Worm (Caenorhabditis elegans): ENCODE measurements around the gene cyp-34A2.
A peak's percentile ranks its signal among the peaks of the same experiment; 100 is the strongest.

The cyp-34A2 gene

ce11 chrV:15290995-15291394 is at the start of gene cyp-34A2:
Gene cyp-34A2 (minus strand): TSS chrV:15291095.
- no peak for TF ChIP-seq aly-2 (tag; optimal IDR thresholded peaks at IDR 0.05)
- no peak for TF ChIP-seq nhr-10 (tag; optimal IDR thresholded peaks at IDR 0.05)
- no peak for TF ChIP-seq crh-2 (tag; optimal IDR thresholded peaks at IDR 0.05)
- TF ChIP-seq nhr-12 (tag; optimal IDR thresholded peaks at IDR 0.05) = no peak

- TF ChIP-seq nhr-12 (tag; optimal IDR thresholded peaks at IDR 0.05) (no peak), nhr-237 (tag; optimal IDR thresholded peaks at IDR 0.05) (no peak), sma-9 (GFP tag; optimal IDR thresholded peaks at IDR 0.05) (no peak), sma-9 (tag; optimal IDR thresholded peaks at IDR 0.05) (no peak), ceh-82 (tag; optimal IDR thresholded peaks at IDR 0.05) (no peak), zag-1 (tag; optimal IDR thresholded peaks at IDR 0.05) (no peak)
Measured at ce11 chrV:15339363-15339762, 48.5 kb upstream of the cyp-34A2 start, which contains the start of gene clec-228. Gene clec-228 (minus strand): TSS chrV:15339463.

- TF ChIP-seq ceh-16 (tag; optimal IDR thresholded peaks at IDR 0.05) = no peak
Measured at ce11 chrV:15337405-15337804, 46.5 kb upstream of the cyp-34A2 start, which contains the start of gene wrt-7. Gene wrt-7 (minus strand): TSS chrV:15337505.

ce11 chrV:15332851-15333250 is 42.0 kb upstream of the cyp-34A2 start, which contains the start of gene srw-113:
Gene srw-113 (plus strand): TSS chrV:15333151.
- TF ChIP-seq ztf-11 (tag; optimal IDR thresholded peaks at IDR 0.05) (no peak), fos-1 (tag; optimal IDR thresholded peaks at IDR 0.05) (no peak), lin-13 (GFP tag; optimal IDR thresholded peaks at IDR 0.05) (no peak), nhr-25 (tag; optimal IDR thresholded peaks at IDR 0.05) (no peak), lsy-2 (tag; optimal IDR thresholded peaks at IDR 0.05) (no peak), elt-3 (tag; optimal IDR thresholded peaks at IDR 0.05) (no peak), snpc-4 (tag; optimal IDR thresholded peaks at IDR 0.05) (no peak), dmd-4 (tag; optimal IDR thresholded peaks at IDR 0.05) (no peak), Y55F3AM.14 (GFP tag; optimal IDR thresholded peaks at IDR 0.05) (no peak), nhr-237 (tag; optimal IDR thresholded peaks at IDR 0.05) (no peak), nhr-129 (tag; optimal IDR thresholded peaks at IDR 0.05) (no peak), unc-39 (tag; optimal IDR thresholded peaks at IDR 0.05) (no peak), zag-1 (tag; optimal IDR thresholded peaks at IDR 0.05) (no peak), F13H6.1 (tag; optimal IDR thresholded peaks at IDR 0.05) (no peak), ztf-1 (GFP tag; conservative IDR thresholded peaks at IDR 0.05) (no peak), sma-9 (GFP tag; optimal IDR thresholded peaks at IDR 0.05) (no peak), sma-9 (tag; optimal IDR thresholded peaks at IDR 0.05) (no peak)

ce11 chrV:15330314-15330713 is 39.4 kb upstream of the cyp-34A2 start, which contains the start of gene srh-295:
Gene srh-295 (plus strand): TSS chrV:15330614.
- TF ChIP-seq ztf-4 (tag; optimal IDR thresholded peaks at IDR 0.05) = no peak
- no peak for TF ChIP-seq zag-1 (tag; optimal IDR thresholded peaks at IDR 0.05)
- no peak for TF ChIP-seq crh-2 (tag; optimal IDR thresholded peaks at IDR 0.05)

- TF ChIP-seq lin-11 (tag; optimal IDR thresholded peaks at IDR 0.05) = no peak
- TF ChIP-seq mbf-1 (tag; optimal IDR thresholded peaks at IDR 0.05) = no peak
- TF ChIP-seq nhr-6 (tag; optimal IDR thresholded peaks at IDR 0.05) = no peak
- TF ChIP-seq fos-1 (tag; optimal IDR thresholded peaks at IDR 0.05) = peak; percentile 72
- TF ChIP-seq snpc-4 (tag; optimal IDR thresholded peaks at IDR 0.05) = no peak
- TF ChIP-seq nhr-11 (tag; optimal IDR thresholded peaks at IDR 0.05) = no peak
- TF ChIP-seq R02D3.7 (tag; optimal IDR thresholded peaks at IDR 0.05) = no peak
- TF ChIP-seq lin-13 (GFP tag; optimal IDR thresholded peaks at IDR 0.05) = no peak
- no peak for TF ChIP-seq crh-2 (tag; optimal IDR thresholded peaks at IDR 0.05)
Measured at ce11 chrV:15327745-15328447, 37.0 kb upstream of the cyp-34A2 start, which contains the start of gene ZK1037.6. Gene ZK1037.6 (minus strand): TSS chrV:15327795.

ce11 chrV:15323417-15323816 is 32.5 kb upstream of the cyp-34A2 start:
- TF ChIP-seq nhr-11 (tag; optimal IDR thresholded peaks at IDR 0.05) (no peak), fos-1 (tag; optimal IDR thresholded peaks at IDR 0.05) (peak; percentile 94), lin-39 (tag; optimal IDR thresholded peaks at IDR 0.05) (no peak), peb-1 (tag; optimal IDR thresholded peaks at IDR 0.05) (no peak)
